Worm (Caenorhabditis elegans): Measurements from ENCODE around the gene irld-4.

irld-4 gene

DNA sequence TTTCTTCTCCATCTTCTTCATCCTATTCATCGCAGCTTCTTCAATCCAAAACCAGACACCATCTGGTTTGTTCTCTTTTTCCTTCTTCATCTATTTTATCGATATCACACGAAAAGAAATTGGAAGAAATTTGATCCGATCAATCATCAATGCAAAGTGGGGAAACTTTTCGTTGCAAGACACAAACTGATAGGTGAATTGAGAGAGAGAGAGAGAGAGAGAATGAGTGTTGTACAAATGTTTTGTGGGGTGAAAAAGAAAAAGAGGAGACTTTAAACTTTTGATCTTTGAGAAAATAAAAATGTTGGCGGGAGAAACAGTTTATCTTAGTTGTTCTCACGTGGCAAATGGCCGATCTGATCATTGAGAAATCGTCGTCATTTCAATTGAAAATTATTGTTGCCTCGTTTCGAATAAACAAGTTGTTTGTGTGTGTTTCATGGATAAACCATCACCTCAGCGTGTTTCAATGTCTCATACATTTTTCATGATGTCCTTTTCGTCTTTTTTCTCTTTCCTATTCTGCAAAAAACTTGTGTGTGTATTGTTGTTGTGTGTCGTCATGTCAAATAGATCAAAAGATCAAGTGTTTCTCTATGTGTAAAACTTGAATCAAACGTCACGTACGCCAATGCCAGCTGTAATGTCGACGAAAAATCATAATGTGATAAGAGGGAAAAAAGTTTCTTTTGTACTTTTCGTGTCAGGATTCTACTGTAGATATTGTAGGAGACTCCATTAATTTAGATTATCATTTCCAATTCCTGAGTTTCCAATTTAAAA lies 20.2 kb upstream of the irld-4 start (continued):
- TF ChIP-seq nhr-76 (tag; optimal IDR thresholded peaks at IDR 0.05), result no peak
- peak; percentile 59 to 65 for TF ChIP-seq lsy-2 (tag; optimal IDR thresholded peaks at IDR 0.05)
- no peak for TF ChIP-seq unc-30 (tag; optimal IDR thresholded peaks at IDR 0.05)
- peak; percentile 82 for TF ChIP-seq lin-14 (GFP tag; optimal IDR thresholded peaks at IDR 0.05)
- TF ChIP-seq mef-2 (tag; optimal IDR thresholded peaks at IDR 0.05), result no peak
- TF ChIP-seq aly-2 (tag; optimal IDR thresholded peaks at IDR 0.05), result no peak
- no peak for TF ChIP-seq pax-3 (tag; optimal IDR thresholded peaks at IDR 0.05)
- peak; percentile 55; the same call in 1 of the 2 replicates for TF ChIP-seq ceh-88 (GFP tag; IDR thresholded peaks at IDR 0.05)
- TF ChIP-seq hpl-2 (GFP tag; optimal IDR thresholded peaks at IDR 0.05), result no peak
- TF ChIP-seq hlh-17 (GFP tag; optimal IDR thresholded peaks at IDR 0.05; ENCODE audit: borderline replicate concordance), result no peak
- no peak for TF ChIP-seq ceh-8 (GFP tag; optimal IDR thresholded peaks at IDR 0.05)
- TF ChIP-seq dpl-1 (GFP tag; optimal IDR thresholded peaks at IDR 0.05), result peak in 2 of 3 experiments; percentile 29 to 44
- no peak for TF ChIP-seq isw-1 (GFP tag; IDR thresholded peaks at IDR 0.05)
- no peak for TF ChIP-seq skn-1 (tag; optimal IDR thresholded peaks at IDR 0.05)
- TF ChIP-seq ets-5 (GFP tag; IDR thresholded peaks at IDR 0.05), result no peak
- no peak for TF ChIP-seq mab-9 (GFP tag; IDR thresholded peaks at IDR 0.05)
- peak; percentile 34 for TF ChIP-seq C16A3.4 (tag; optimal IDR thresholded peaks at IDR 0.05)
- no peak for TF ChIP-seq nhr-28 (tag; optimal IDR thresholded peaks at IDR 0.05)
- TF ChIP-seq tlp-1 (tag; optimal IDR thresholded peaks at IDR 0.05), result no peak
- no peak for TF ChIP-seq pag-3 (tag; optimal IDR thresholded peaks at IDR 0.05; ENCODE audit: borderline replicate concordance, insufficient read depth)
- no peak for TF ChIP-seq alr-1 (tag; optimal IDR thresholded peaks at IDR 0.05; ENCODE audit: borderline replicate concordance)
- peak; percentile 53 for TF ChIP-seq nhr-47 (tag; optimal IDR thresholded peaks at IDR 0.05)
- TF ChIP-seq unc-62 (GFP tag; optimal IDR thresholded peaks at IDR 0.05), result no peak
- TF ChIP-seq ztf-4 (tag; optimal IDR thresholded peaks at IDR 0.05), result peak; percentile 34
- no peak for TF ChIP-seq nhr-11 (tag; optimal IDR thresholded peaks at IDR 0.05)
- peak; percentile 35 to 37 for TF ChIP-seq lin-35 (GFP tag; optimal IDR thresholded peaks at IDR 0.05)
- no peak for TF ChIP-seq C04F5.9 (tag; optimal IDR thresholded peaks at IDR 0.05)
- no peak for TF ChIP-seq hlh-4 (tag; optimal IDR thresholded peaks at IDR 0.05)
- no peak for TF ChIP-seq efl-3 (GFP tag; optimal IDR thresholded peaks at IDR 0.05)
- no peak for TF ChIP-seq ceh-63 (GFP tag; optimal IDR thresholded peaks at IDR 0.05)
- peak; percentile 14 for TF ChIP-seq mep-1 (tag; optimal IDR thresholded peaks at IDR 0.05)
- TF ChIP-seq lir-3 (tag; optimal IDR thresholded peaks at IDR 0.05; ENCODE audit: poor library complexity), result no peak

DNA sequence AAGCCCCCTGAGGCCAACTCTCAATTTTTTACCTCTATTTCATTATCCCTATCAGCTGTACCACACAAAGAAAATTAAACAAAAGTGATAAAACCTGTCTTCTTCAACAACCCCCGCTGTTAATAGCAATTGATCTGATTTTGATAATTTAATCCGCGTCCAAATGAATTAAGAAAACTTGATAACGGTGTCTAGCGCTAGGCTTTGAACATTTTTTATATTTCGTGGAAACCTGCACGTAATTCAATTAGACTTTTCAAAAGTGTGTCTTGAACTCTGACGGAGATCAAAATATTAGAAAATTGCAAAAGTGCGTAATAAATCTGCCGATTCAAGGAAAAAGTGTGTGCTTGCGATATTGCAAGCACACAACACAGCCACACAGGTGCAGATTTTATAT lies 19.5 kb upstream of the irld-4 start:
- peak; percentile 71 for TF ChIP-seq nhr-71 (tag; optimal IDR thresholded peaks at IDR 0.05)
- peak in 1 of 2 experiments; percentile 11 for TF ChIP-seq lsy-2 (tag; optimal IDR thresholded peaks at IDR 0.05)
- TF ChIP-seq grh-1 (GFP tag; IDR thresholded peaks at IDR 0.05), result no peak
- no peak for TF ChIP-seq nhr-84 (tag; optimal IDR thresholded peaks at IDR 0.05)
- no peak for TF ChIP-seq fkh-4 (tag; optimal IDR thresholded peaks at IDR 0.05; ENCODE audit: borderline replicate concordance)
- no peak for TF ChIP-seq ceh-90 (tag; optimal IDR thresholded peaks at IDR 0.05)
- peak; percentile 38 for TF ChIP-seq nhr-20 (tag; optimal IDR thresholded peaks at IDR 0.05)
- TF ChIP-seq unc-62 (GFP tag; optimal IDR thresholded peaks at IDR 0.05), result no peak
- TF ChIP-seq ets-5 (GFP tag; IDR thresholded peaks at IDR 0.05), result no peak
- no peak for TF ChIP-seq aha-1 (tag; optimal IDR thresholded peaks at IDR 0.05)
- peak; percentile 79 for TF ChIP-seq dsc-1 (tag; optimal IDR thresholded peaks at IDR 0.05)
- no peak for TF ChIP-seq efl-3 (GFP tag; optimal IDR thresholded peaks at IDR 0.05)
- no peak for TF ChIP-seq sup-37 (GFP tag; optimal IDR thresholded peaks at IDR 0.05)
- TF ChIP-seq blmp-1 (tag; optimal IDR thresholded peaks at IDR 0.05), result peak; percentile 47
- peak; percentile 12 for TF ChIP-seq lin-14 (GFP tag; optimal IDR thresholded peaks at IDR 0.05)
- peak; percentile 81 for TF ChIP-seq fkh-8 (tag; optimal IDR thresholded peaks at IDR 0.05)
- TF ChIP-seq C04F5.9 (tag; optimal IDR thresholded peaks at IDR 0.05), result no peak
- peak; percentile 64 for TF ChIP-seq nhr-47 (tag; optimal IDR thresholded peaks at IDR 0.05)
- no peak for TF ChIP-seq jun-1 (tag; optimal IDR thresholded peaks at IDR 0.05)

All from whole organism, L1 larva.